Fruit fly (Drosophila melanogaster) whole organism, embryonic: Measurements from ENCODE around the gene Chd1.

Experiments
- CG15601 ChIP-seq: fragments of 200-800 bp; sonication (Bioruptor generic); optimal IDR thresholded peaks from 3 replicates; lab custom pipeline; 2019; ENCODE audit warnings: missing biosample characterization, mild to moderate bottlenecking, missing genetic modification characterization, moderate library complexity
- CG15696 ChIP-seq: fragments of 200-800 bp; sonication (Bioruptor generic); optimal IDR thresholded peaks from 2 replicates; lab custom pipeline; 2019; ENCODE audit warnings: missing biosample characterization, mild to moderate bottlenecking, missing genetic modification characterization, moderate library complexity
- CG17802 ChIP-seq: fragments of 200-800 bp; sonication (Bioruptor generic); optimal IDR thresholded peaks from 2 replicates; lab custom pipeline; 2018; ENCODE audit warnings: missing biosample characterization, mild to moderate bottlenecking, missing genetic modification characterization, moderate library complexity
- CG18599 ChIP-seq: fragments of 200-800 bp; sonication (Bioruptor generic); optimal IDR thresholded peaks from 3 replicates; lab custom pipeline; 2017; ENCODE audit warnings: missing biosample characterization, missing genetic modification characterization, mild to moderate bottlenecking, moderate library complexity, missing genetic modification reagents
- CG2712 ChIP-seq: fragments of 200-800 bp; optimal IDR thresholded peaks from 3 replicates; lab custom pipeline; 2019; ENCODE audit warnings: missing biosample characterization, mild to moderate bottlenecking, missing genetic modification characterization, moderate library complexity
- CG4360 ChIP-seq: fragments of 200-800 bp; sonication (Bioruptor generic); IDR thresholded peaks from 2 replicates; pipeline ENCODE4 v1.3.6; 2022; ENCODE audit warnings: missing biosample characterization, missing genetic modification characterization
- CG4617 ChIP-seq: fragments of 200-800 bp; sonication (Bioruptor generic); optimal IDR thresholded peaks from 3 replicates; lab custom pipeline; 2016; ENCODE audit warnings: missing biosample characterization, missing genetic modification characterization, borderline replicate concordance
- CG6654 ChIP-seq: fragments of 200-800 bp; sonication (Bioruptor generic); optimal IDR thresholded peaks from 2 replicates; lab custom pipeline; 2017; ENCODE audit warnings: missing biosample characterization, mild to moderate bottlenecking, missing genetic modification characterization
- CG8478 ChIP-seq: fragments of >200 bp; optimal IDR thresholded peaks from 2 replicates; lab custom pipeline; 2018
- CG9817 ChIP-seq: fragments of 200-800 bp; sonication (Bioruptor generic); optimal IDR thresholded peaks from 2 replicates; lab custom pipeline; 2018; ENCODE audit warnings: missing biosample characterization, mild to moderate bottlenecking, missing genetic modification characterization, moderate library complexity
- Chrac-16 ChIP-seq: fragments of 200-800 bp; sonication (Bioruptor generic); optimal IDR thresholded peaks from 3 replicates; lab custom pipeline; 2016; ENCODE audit warnings: missing biosample characterization, missing genetic modification characterization
- CrebB ChIP-seq: fragments of 200-800 bp; sonication (Bioruptor generic); optimal IDR thresholded peaks from 3 replicates; lab custom pipeline; 2018; ENCODE audit warnings: missing biosample characterization, mild to moderate bottlenecking, missing genetic modification characterization
- D19B ChIP-seq: fragments of 200-800 bp; sonication (Bioruptor generic); optimal IDR thresholded peaks from 2 replicates; lab custom pipeline; 2017; ENCODE audit warnings: missing biosample characterization, mild to moderate bottlenecking, missing genetic modification characterization
- Drgx ChIP-seq: fragments of 200-800 bp; sonication (Bioruptor generic); IDR thresholded peaks from 2 replicates; pipeline ENCODE4 v1.3.6; 2022; ENCODE audit warnings: missing biosample characterization, missing genetic modification characterization
- E2f2 ChIP-seq: fragments of 200-800 bp; sonication (Bioruptor generic); IDR thresholded peaks from 2 replicates; pipeline ENCODE4 v1.3.6; 2022; ENCODE audit warnings: missing biosample characterization, missing genetic modification characterization
- Gsc ChIP-seq: fragments of 200-800 bp; sonication (Bioruptor generic); IDR thresholded peaks from 2 replicates; pipeline ENCODE4 v1.3.6; 2022; ENCODE audit warnings: missing biosample characterization, missing genetic modification characterization
- HLH4C ChIP-seq: fragments of 200-800 bp; sonication (Bioruptor generic); IDR thresholded peaks from 3 replicates; pipeline ENCODE4 v1.3.6; 2022; ENCODE audit warnings: missing biosample characterization, missing genetic modification characterization; ENCODE audit not compliant: partially characterized antibody
- Jarid2 ChIP-seq: fragments of 200-800 bp; sonication (Bioruptor generic); optimal IDR thresholded peaks from 3 replicates; lab custom pipeline; 2017; ENCODE audit warnings: mild to moderate bottlenecking, missing biosample characterization, missing genetic modification reagents, missing genetic modification characterization
- Kr ChIP-seq: fragments of 200-800 bp; sonication (Bioruptor generic); optimal IDR thresholded peaks from 2 replicates; lab custom pipeline; 2017; ENCODE audit warnings: missing biosample characterization, mild to moderate bottlenecking, missing genetic modification characterization
- Med ChIP-seq: fragments of 200-800 bp; sonication (Bioruptor generic); peaks from one replicate; lab custom pipeline; 2016; ENCODE audit warnings: missing biosample characterization, missing genetic modification characterization, mild to moderate bottlenecking, inconsistent platforms, moderate library complexity
- NFAT ChIP-seq: fragments of 200-800 bp; sonication (Bioruptor generic); IDR thresholded peaks from 2 replicates; pipeline ENCODE4 v1.3.6; 2022; ENCODE audit warnings: missing biosample characterization, missing genetic modification characterization
- Side ChIP-seq: fragments of 200-800 bp; sonication (Bioruptor generic); optimal IDR thresholded peaks from 2 replicates; lab custom pipeline; 2016; ENCODE audit warnings: missing biosample characterization, missing genetic modification characterization
- Trl ChIP-seq, 3 experiments: fragments of >200 bp in 2 of 3; fragments of 200-800 bp in 1 of 3; sonication (Bioruptor generic) in 1 of 3; optimal IDR thresholded peaks; 2 replicates in 1 of 3; 3 replicates in 2 of 3; lab custom pipeline; 2016 to 2017; ENCODE audit warnings: missing biosample characterization in 1 of 3, missing genetic modification characterization in 1 of 3
- bsh ChIP-seq, 2 experiments: fragments of 200-800 bp; sonication (Bioruptor generic); optimal IDR thresholded peaks; 2 replicates each; lab custom pipeline; 2017 to 2018; ENCODE audit warnings: mild to moderate bottlenecking in 2 of 2, missing biosample characterization in 2 of 2, missing genetic modification characterization in 2 of 2, moderate library complexity in 1 of 2
- caup ChIP-seq: fragments of 200-800 bp; sonication (Bioruptor generic); optimal IDR thresholded peaks from 3 replicates; lab custom pipeline; 2017; ENCODE audit warnings: missing biosample characterization, mild to moderate bottlenecking, missing genetic modification characterization, moderate library complexity; ENCODE audit not compliant: severe bottlenecking
- cg ChIP-seq: fragments of 200-800 bp; sonication (Bioruptor generic); optimal IDR thresholded peaks from 3 replicates; lab custom pipeline; 2019; ENCODE audit warnings: missing biosample characterization, mild to moderate bottlenecking, missing genetic modification characterization, moderate library complexity
- chinmo ChIP-seq: fragments of 200-800 bp; sonication (Bioruptor generic); IDR thresholded peaks from 4 replicates; pipeline ENCODE4 v1.3.6; 2022; ENCODE audit warnings: missing biosample characterization, missing genetic modification characterization; ENCODE audit not compliant: partially characterized antibody
- crol ChIP-seq: fragments of 200-800 bp; sonication (Bioruptor generic); IDR thresholded peaks from 2 replicates; pipeline ENCODE4 v1.3.6; 2022; ENCODE audit warnings: missing biosample characterization, missing genetic modification characterization
- dm ChIP-seq: fragments of 200-800 bp; sonication (Bioruptor generic); optimal IDR thresholded peaks from 3 replicates; lab custom pipeline; 2016; ENCODE audit warnings: missing biosample characterization, missing genetic modification characterization
- dpn ChIP-seq, 2 experiments: fragments of 200-800 bp; sonication (Bioruptor generic); optimal IDR thresholded peaks; 3 replicates each; lab custom pipeline; 2016; ENCODE audit warnings: missing biosample characterization in 2 of 2, missing genetic modification characterization in 2 of 2
- esg ChIP-seq: fragments of 200-800 bp; sonication (Bioruptor generic); conservative IDR thresholded peaks from 2 replicates; pipeline ENCODE4 v1.3.6; 2022; ENCODE audit warnings: missing biosample characterization, missing genetic modification characterization
- hth ChIP-seq: fragments of >200 bp; optimal IDR thresholded peaks from 2 replicates; lab custom pipeline; 2017; ENCODE audit warnings: inconsistent platforms
- ken ChIP-seq: fragments of 200-800 bp; sonication (Bioruptor generic); IDR thresholded peaks from 3 replicates; pipeline ENCODE4 v1.3.6; 2022; ENCODE audit warnings: missing biosample characterization, missing genetic modification characterization
- lola ChIP-seq, 3 experiments: fragments of >200 bp in 2 of 3; fragments of 200-800 bp in 1 of 3; sonication (Bioruptor generic) in 1 of 3; optimal IDR thresholded peaks; 2 replicates each; lab custom pipeline; 2017 to 2019; ENCODE audit warnings: missing biosample characterization in 3 of 3, missing genetic modification characterization in 3 of 3, mild to moderate bottlenecking in 1 of 3, moderate library complexity in 1 of 3
- nau ChIP-seq: fragments of 200-800 bp; sonication (Bioruptor generic); optimal IDR thresholded peaks from 3 replicates; lab custom pipeline; 2017; ENCODE audit warnings: missing biosample characterization, mild to moderate bottlenecking, missing genetic modification characterization, missing genetic modification reagents
- row ChIP-seq: fragments of 200-800 bp; sonication (Bioruptor generic); IDR thresholded peaks from 3 replicates; pipeline ENCODE4 v1.3.6; 2022; ENCODE audit warnings: missing biosample characterization, missing genetic modification characterization
- sens ChIP-seq: fragments of 200-800 bp; sonication (Bioruptor generic); peaks from one replicate; lab custom pipeline; 2016; ENCODE audit warnings: missing biosample characterization, missing genetic modification characterization
- shn ChIP-seq: fragments of 200-800 bp; sonication (Bioruptor generic); optimal IDR thresholded peaks from 3 replicates; lab custom pipeline; 2016; ENCODE audit warnings: missing biosample characterization, missing genetic modification characterization
- slp2 ChIP-seq: fragments of 200-800 bp; sonication (Bioruptor generic); optimal IDR thresholded peaks from 2 replicates; lab custom pipeline; 2016; ENCODE audit warnings: missing biosample characterization, missing genetic modification characterization
- twi ChIP-seq: fragments of 200-800 bp; optimal IDR thresholded peaks from 2 replicates; lab custom pipeline; 2019; ENCODE audit warnings: missing biosample characterization, mild to moderate bottlenecking, missing genetic modification characterization, moderate library complexity

The Chd1 gene

dm6 chr2L:2956992-2957391 lies 30.5 kb downstream of the Chd1 start (continued):
- no peak for TF ChIP-seq Side (GFP tag; lab: Kevin White, UChicago)
- no peak for TF ChIP-seq CG18599 (GFP tag; lab: Kevin White, UChicago)
- no peak for TF ChIP-seq dm (GFP tag; lab: Kevin White, UChicago)
- TF ChIP-seq Gsc (GFP tag; lab: Robert Waterston, UW) = no peak
- TF ChIP-seq Kr (GFP tag; lab: Kevin White, UChicago) = no peak
- TF ChIP-seq row (GFP tag; lab: Robert Waterston, UW) = no peak
- no peak for TF ChIP-seq bsh (GFP tag; optimal IDR thresholded peaks at IDR 0.05; lab: Kevin White, UChicago)
- peak; percentile 76 for TF ChIP-seq CG15601
- TF ChIP-seq Jarid2 (GFP tag; lab: Kevin White, UChicago) = no peak
- no peak for TF ChIP-seq ken (GFP tag; lab: Robert Waterston, UW)

- TF ChIP-seq CG2712 (no peak), sens (GFP tag; lab: Kevin White, UChicago) (peak; percentile 75), Drgx (GFP tag; lab: Robert Waterston, UW) (0 out of 2 replicates have a peak, but pooled peaks have one; percentile 11)
Observed at dm6 chr2L:2956358-2956757, 31.2 kb downstream of the Chd1 start.

- TF ChIP-seq CG15696 (tag; lab: Kevin White, UChicago) = no peak
- TF ChIP-seq Trl (optimal IDR thresholded peaks at IDR 0.05; lab: Kevin White, UChicago) = peak; percentile 45 to 55
- TF ChIP-seq Trl (GFP tag; optimal IDR thresholded peaks at IDR 0.05; lab: Kevin White, UChicago) = no peak
- no peak for TF ChIP-seq lola (GFP tag; optimal IDR thresholded peaks at IDR 0.05; lab: Kevin White, UChicago)
- TF ChIP-seq nau (GFP tag; lab: Kevin White, UChicago) = no peak
- peak; percentile 51 for TF ChIP-seq cg
- peak; percentile 82 for TF ChIP-seq CG6654 (GFP tag; lab: Kevin White, UChicago)
- peak; percentile 79 for TF ChIP-seq CG4360 (GFP tag; lab: Robert Waterston, UW)
- no peak for TF ChIP-seq CrebB
- TF ChIP-seq CG17802 (tag; lab: Kevin White, UChicago) = no peak
- TF ChIP-seq caup = no peak
- TF ChIP-seq Chrac-16 (GFP tag; lab: Kevin White, UChicago) = no peak
- no peak for TF ChIP-seq NFAT (GFP tag; lab: Robert Waterston, UW)
- no peak for TF ChIP-seq shn (GFP tag; lab: Kevin White, UChicago)
- TF ChIP-seq E2f2 (GFP tag; lab: Robert Waterston, UW) = no peak
- no peak for TF ChIP-seq esg (GFP tag; lab: Robert Waterston, UW)
- TF ChIP-seq chinmo (GFP tag; lab: Robert Waterston, UW) = peak; percentile 33; the same call in 1 of the 4 replicates
- TF ChIP-seq CG9817 (tag; lab: Kevin White, UChicago) = no peak
- peak; percentile 27; the same call in 1 of the 2 replicates for TF ChIP-seq crol (GFP tag; lab: Robert Waterston, UW)
- TF ChIP-seq ken (GFP tag; lab: Robert Waterston, UW) = no peak
- peak; percentile 3 for TF ChIP-seq Med
- TF ChIP-seq hth = no peak
- TF ChIP-seq CG8478 (lab: Kevin White, UChicago) = peak; percentile 19
- no peak for TF ChIP-seq CG4617 (GFP tag; lab: Kevin White, UChicago)
- no peak for TF ChIP-seq D19B (GFP tag; lab: Kevin White, UChicago)
- no peak for TF ChIP-seq HLH4C (GFP tag; lab: Robert Waterston, UW)
- no peak for TF ChIP-seq twi
- TF ChIP-seq dpn (GFP tag; optimal IDR thresholded peaks at IDR 0.05; lab: Kevin White, UChicago) = no peak
- no peak for TF ChIP-seq slp2 (GFP tag; lab: Kevin White, UChicago)
Observed at dm6 chr2L:2955659-2956058, 31.9 kb downstream of the Chd1 start.
